Fruit fly (Drosophila melanogaster) whole organism, embryonic: ENCODE results near the gene CG12546.
"Not testable (repeated sequence)": the region's sequence is repeated elsewhere in the genome, so short reads cannot be mapped to it uniquely, and the experiment has no call there.

ENCODE experiments used
- CG11456 ChIP-seq: fragments of 200-800 bp; sonication (Bioruptor generic); IDR thresholded peaks from 3 replicates; pipeline ENCODE4 v1.3.6; 2022; ENCODE audit warnings: missing biosample characterization, missing genetic modification characterization
- CG11504 ChIP-seq: fragments of 200-800 bp; sonication (Bioruptor generic); optimal IDR thresholded peaks from 3 replicates; lab custom pipeline; 2019; ENCODE audit warnings: missing biosample characterization, mild to moderate bottlenecking, missing genetic modification characterization, moderate library complexity
- CG12071 ChIP-seq: fragments of 200-800 bp; sonication (Bioruptor generic); optimal IDR thresholded peaks from 3 replicates; lab custom pipeline; 2018; ENCODE audit warnings: missing biosample characterization, mild to moderate bottlenecking, missing genetic modification characterization
- CG12155 ChIP-seq: fragments of 200-800 bp; sonication (Bioruptor generic); optimal IDR thresholded peaks from 3 replicates; lab custom pipeline; 2016; ENCODE audit warnings: missing biosample characterization, missing genetic modification characterization
- CG12219 ChIP-seq: fragments of 200-800 bp; sonication (Bioruptor generic); optimal IDR thresholded peaks from 3 replicates; lab custom pipeline; 2018; ENCODE audit warnings: missing biosample characterization, mild to moderate bottlenecking, missing genetic modification characterization
- CG1233 ChIP-seq: fragments of 200-800 bp; sonication (Bioruptor generic); optimal IDR thresholded peaks from 4 replicates; lab custom pipeline; 2018; ENCODE audit warnings: missing biosample characterization, mild to moderate bottlenecking, missing genetic modification characterization
- CG14710 ChIP-seq: fragments of 200-800 bp; sonication (Bioruptor generic); optimal IDR thresholded peaks from 3 replicates; lab custom pipeline; 2019; ENCODE audit warnings: missing biosample characterization, mild to moderate bottlenecking, missing genetic modification characterization, moderate library complexity
- CG17328 ChIP-seq: fragments of 200-800 bp; sonication (Bioruptor generic); IDR thresholded peaks from 2 replicates; pipeline ENCODE4 v1.3.6; 2022; ENCODE audit warnings: missing biosample characterization, missing genetic modification characterization
- CG2116 ChIP-seq: fragments of 200-800 bp; sonication (Bioruptor generic); optimal IDR thresholded peaks from 3 replicates; lab custom pipeline; 2018; ENCODE audit warnings: missing biosample characterization, mild to moderate bottlenecking, missing genetic modification characterization
- CG34224 ChIP-seq: fragments of 200-800 bp; sonication (Bioruptor generic); IDR thresholded peaks from 3 replicates; pipeline ENCODE4 v1.3.6; 2022; ENCODE audit warnings: missing biosample characterization, missing genetic modification characterization; ENCODE audit not compliant: partially characterized antibody
- CG8089 ChIP-seq: fragments of 200-800 bp; sonication (Bioruptor generic); optimal IDR thresholded peaks from 3 replicates; lab custom pipeline; 2016; ENCODE audit warnings: missing biosample characterization, missing genetic modification characterization
- CG8478 ChIP-seq: fragments of >200 bp; optimal IDR thresholded peaks from 2 replicates; lab custom pipeline; 2018
- Dip2 ChIP-seq: fragments of 200-800 bp; sonication (Bioruptor generic); IDR thresholded peaks from 2 replicates; pipeline ENCODE4 v1.3.6; 2022; ENCODE audit warnings: missing biosample characterization, missing genetic modification characterization
- Dp ChIP-seq: fragments of 200-800 bp; sonication (Bioruptor generic); optimal IDR thresholded peaks from 2 replicates; lab custom pipeline; 2018; ENCODE audit warnings: missing biosample characterization, mild to moderate bottlenecking, missing genetic modification characterization, moderate library complexity
- H2.0 ChIP-seq: fragments of 200-800 bp; sonication (Bioruptor generic); IDR thresholded peaks from 2 replicates; pipeline ENCODE4 v1.3.6; 2022; ENCODE audit warnings: missing biosample characterization, missing genetic modification characterization
- Med ChIP-seq: fragments of 200-800 bp; sonication (Bioruptor generic); peaks from one replicate; lab custom pipeline; 2016; ENCODE audit warnings: missing biosample characterization, missing genetic modification characterization, mild to moderate bottlenecking, inconsistent platforms, moderate library complexity
- Rfx ChIP-seq: fragments of 200-800 bp; sonication (Bioruptor generic); IDR thresholded peaks from 2 replicates; pipeline ENCODE4 v1.3.6; 2022; ENCODE audit warnings: missing biosample characterization, missing genetic modification characterization
- Trl ChIP-seq, 3 experiments: fragments of >200 bp in 2 of 3; fragments of 200-800 bp in 1 of 3; sonication (Bioruptor generic) in 1 of 3; optimal IDR thresholded peaks; 2 replicates in 1 of 3; 3 replicates in 2 of 3; lab custom pipeline; 2016 to 2017; ENCODE audit warnings: missing biosample characterization in 1 of 3, missing genetic modification characterization in 1 of 3
- btn ChIP-seq: fragments of 200-800 bp; sonication (Bioruptor generic); optimal IDR thresholded peaks from 2 replicates; lab custom pipeline; 2016; ENCODE audit warnings: missing biosample characterization, missing genetic modification characterization
- ci ChIP-seq: fragments of 200-800 bp; sonication (Bioruptor generic); IDR thresholded peaks from 3 replicates; pipeline ENCODE4 v1.3.6; 2022; ENCODE audit warnings: missing biosample characterization, missing genetic modification characterization
- crp ChIP-seq, 2 experiments: fragments of 200-800 bp; sonication (Bioruptor generic); optimal IDR thresholded peaks; 2 replicates in 1 of 2; 3 replicates in 1 of 2; lab custom pipeline; 2017; ENCODE audit warnings: missing biosample characterization in 2 of 2, missing genetic modification characterization in 2 of 2, mild to moderate bottlenecking in 1 of 2, moderate library complexity in 1 of 2
- esg ChIP-seq: fragments of 200-800 bp; sonication (Bioruptor generic); conservative IDR thresholded peaks from 2 replicates; pipeline ENCODE4 v1.3.6; 2022; ENCODE audit warnings: missing biosample characterization, missing genetic modification characterization
- fd3F ChIP-seq: fragments of 200-800 bp; sonication (Bioruptor generic); optimal IDR thresholded peaks from 2 replicates; lab custom pipeline; 2018; ENCODE audit warnings: missing biosample characterization, mild to moderate bottlenecking, missing genetic modification characterization, moderate library complexity
- gce ChIP-seq: fragments of 200-800 bp; sonication (Bioruptor generic); IDR thresholded peaks from 3 replicates; pipeline ENCODE4 v1.3.6; 2022; ENCODE audit warnings: missing biosample characterization, missing genetic modification characterization
- gcm ChIP-seq: fragments of 200-800 bp; sonication (Bioruptor generic); optimal IDR thresholded peaks from 2 replicates; lab custom pipeline; 2019; ENCODE audit warnings: missing biosample characterization, mild to moderate bottlenecking, missing genetic modification characterization, moderate library complexity
- hbn ChIP-seq: fragments of 200-800 bp; sonication (Bioruptor generic); IDR thresholded peaks from 2 replicates; pipeline ENCODE4 v1.3.6; 2022; ENCODE audit warnings: missing biosample characterization, missing genetic modification characterization; ENCODE audit not compliant: partially characterized antibody
- hkb ChIP-seq, 2 experiments: fragments of 200-800 bp in 1 of 2; fragments of >200 bp in 1 of 2; sonication (Bioruptor generic) in 1 of 2; IDR thresholded peaks in 1 of 2; optimal IDR thresholded peaks in 1 of 2; 2 replicates each; pipeline versions ENCODE4 v1.3.6 to Lab custom; 2017 to 2022; ENCODE audit warnings: missing biosample characterization in 1 of 2, missing genetic modification characterization in 1 of 2
- nau ChIP-seq: fragments of 200-800 bp; sonication (Bioruptor generic); optimal IDR thresholded peaks from 3 replicates; lab custom pipeline; 2017; ENCODE audit warnings: missing biosample characterization, mild to moderate bottlenecking, missing genetic modification characterization, missing genetic modification reagents
- nerfin-2 ChIP-seq: fragments of 200-800 bp; sonication (Bioruptor generic); IDR thresholded peaks from 2 replicates; pipeline ENCODE4 v1.3.6; 2022; ENCODE audit warnings: missing biosample characterization, missing genetic modification characterization; ENCODE audit not compliant: partially characterized antibody
- p53 ChIP-seq: fragments of 200-800 bp; sonication (Bioruptor generic); optimal IDR thresholded peaks from 2 replicates; lab custom pipeline; 2016; ENCODE audit warnings: missing biosample characterization, missing genetic modification characterization
- pho ChIP-seq: fragments of 200-800 bp; sonication (Bioruptor generic); optimal IDR thresholded peaks from 2 replicates; lab custom pipeline; 2016; ENCODE audit warnings: missing biosample characterization, missing genetic modification characterization
- sisA ChIP-seq: fragments of 200-800 bp; sonication (Bioruptor generic); IDR thresholded peaks from 2 replicates; pipeline ENCODE4 v1.3.6; 2022; ENCODE audit warnings: missing biosample characterization, missing genetic modification characterization
- stc ChIP-seq: fragments of 200-800 bp; sonication (Bioruptor generic); IDR thresholded peaks from 2 replicates; pipeline ENCODE4 v1.3.6; 2022; ENCODE audit warnings: missing biosample characterization, missing genetic modification characterization
- stwl ChIP-seq: fragments of 200-800 bp; sonication (Bioruptor generic); optimal IDR thresholded peaks from 3 replicates; lab custom pipeline; 2018; ENCODE audit warnings: missing biosample characterization, mild to moderate bottlenecking, missing genetic modification characterization, moderate library complexity
- twi ChIP-seq: fragments of 200-800 bp; optimal IDR thresholded peaks from 2 replicates; lab custom pipeline; 2019; ENCODE audit warnings: missing biosample characterization, mild to moderate bottlenecking, missing genetic modification characterization, moderate library complexity
- wek ChIP-seq: fragments of 200-800 bp; sonication (Bioruptor generic); optimal IDR thresholded peaks from 3 replicates; lab custom pipeline; 2018; ENCODE audit warnings: missing biosample characterization, mild to moderate bottlenecking, missing genetic modification characterization, moderate library complexity

Gene CG12546

dm6 chr3L:22696930-22697329 lies 3.3 kb upstream of the CG12546 start, which contains the start of gene CG32453:
CG32453 (plus strand) TSS chr3L:22697230.
- not testable (repeated sequence) for TF ChIP-seq crp (GFP tag; optimal IDR thresholded peaks at IDR 0.05; lab: Kevin White, UChicago); pho (GFP tag; lab: Kevin White, UChicago); CG11504

DNA sequence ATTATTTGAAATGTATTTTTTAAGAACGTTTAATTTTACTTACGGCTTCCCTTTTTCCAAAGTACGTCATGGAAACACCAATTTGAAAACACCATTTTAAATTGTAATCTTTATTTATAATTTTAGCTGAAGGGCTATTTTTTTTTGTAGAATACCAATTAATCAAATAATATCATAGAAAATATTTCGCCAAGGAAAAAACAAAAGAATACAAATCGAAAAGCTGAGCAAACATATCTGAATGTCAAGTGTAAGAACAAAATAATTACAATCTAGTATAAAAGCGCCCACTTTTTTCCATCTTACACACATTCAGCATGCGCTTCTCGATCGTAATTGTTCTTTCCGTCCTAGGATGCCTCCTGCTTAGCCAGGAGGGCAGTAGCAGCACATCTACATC lies 2.0 kb upstream of the CG12546 start, which contains the start of gene CG14452:
Gene CG14452, plus strand, starts transcription at position 301 of the 400 bp plus-strand sequence.
- TF ChIP-seq Med (GFP tag; lab: Kevin White, UChicago): no peak
- no peak for TF ChIP-seq H2.0 (GFP tag; lab: Robert Waterston, UW)
- TF ChIP-seq ci (GFP tag; lab: Robert Waterston, UW): no peak
- TF ChIP-seq Dip2 (GFP tag; lab: Robert Waterston, UW): no peak
- no peak for TF ChIP-seq CG14710
- no peak for TF ChIP-seq CG11456 (GFP tag; lab: Robert Waterston, UW)
- TF ChIP-seq gcm (GFP tag; lab: Kevin White, UChicago): no peak
- TF ChIP-seq CG12071: no peak
- no peak for TF ChIP-seq CG8089 (GFP tag; lab: Kevin White, UChicago)
- no peak for TF ChIP-seq Trl (optimal IDR thresholded peaks at IDR 0.05; lab: Kevin White, UChicago)
- TF ChIP-seq Trl (GFP tag; optimal IDR thresholded peaks at IDR 0.05; lab: Kevin White, UChicago): no peak
- no peak for TF ChIP-seq nerfin-2
- no peak for TF ChIP-seq twi
- no peak for TF ChIP-seq wek (GFP tag; lab: Kevin White, UChicago)
- TF ChIP-seq hbn (GFP tag; lab: Robert Waterston, UW): no peak
- TF ChIP-seq CG17328 (GFP tag; lab: Robert Waterston, UW): no peak
- TF ChIP-seq btn: no peak
- TF ChIP-seq CG12155 (GFP tag; lab: Kevin White, UChicago): no peak

- TF ChIP-seq esg (GFP tag; lab: Robert Waterston, UW); CG12219 (GFP tag; lab: Kevin White, UChicago); CG8478 (lab: Kevin White, UChicago): not testable (repeated sequence)
Measured at dm6 chr3L:22692428-22692827, 1.2 kb downstream of the CG12546 start, which contains the start of gene CG14454. CG14454 (minus strand) TSS chr3L:22692528.

- TF ChIP-seq Dp (no peak), stwl (tag; lab: Kevin White, UChicago) (no peak), CG14710 (no peak), CG1233 (GFP tag; lab: Kevin White, UChicago) (no peak), hkb (optimal IDR thresholded peaks at IDR 0.05; lab: Kevin White, UChicago) (no peak), hkb (GFP tag; IDR thresholded peaks at IDR 0.05; lab: Robert Waterston, UW) (no peak), stc (GFP tag; lab: Robert Waterston, UW) (no peak), gce (GFP tag; lab: Robert Waterston, UW) (no peak), CG2116 (GFP tag; lab: Kevin White, UChicago) (no peak), Rfx (GFP tag; lab: Robert Waterston, UW) (no peak), nau (GFP tag; lab: Kevin White, UChicago) (no peak), fd3F (GFP tag; lab: Kevin White, UChicago) (no peak), p53 (no peak), CG34224 (GFP tag; lab: Robert Waterston, UW) (no peak), sisA (no peak)
Measured at dm6 chr3L:22686987-22687386, 6.6 kb downstream of the CG12546 start, which contains the start of the genes CG14455 and CG14456. CG14455 (minus strand) TSS chr3L:22687087. CG14456 (plus strand) TSS chr3L:22687222.
